Fruit fly (Drosophila melanogaster) whole organism, prepupa: Measurements from ENCODE around the gene CG7131.

Source experiments
- CG16779 ChIP-seq: fragments of 200-800 bp; sonication (Bioruptor generic); optimal IDR thresholded peaks from 3 replicates; lab custom pipeline; 2017; ENCODE audit warnings: missing biosample characterization, mild to moderate bottlenecking, missing genetic modification characterization
- CG32006 ChIP-seq: fragments of 200-800 bp; sonication (Bioruptor generic); optimal IDR thresholded peaks from 3 replicates; lab custom pipeline; 2017; ENCODE audit warnings: missing biosample characterization, mild to moderate bottlenecking, missing genetic modification characterization
- Sox15 ChIP-seq: fragments of 200-800 bp; sonication (Bioruptor generic); optimal IDR thresholded peaks from 3 replicates; lab custom pipeline; 2016; ENCODE audit warnings: missing biosample characterization, missing genetic modification characterization
- net ChIP-seq: fragments of 200-800 bp; sonication (Bioruptor generic); optimal IDR thresholded peaks from 3 replicates; lab custom pipeline; 2016; ENCODE audit warnings: missing biosample characterization, missing genetic modification characterization

DNA sequence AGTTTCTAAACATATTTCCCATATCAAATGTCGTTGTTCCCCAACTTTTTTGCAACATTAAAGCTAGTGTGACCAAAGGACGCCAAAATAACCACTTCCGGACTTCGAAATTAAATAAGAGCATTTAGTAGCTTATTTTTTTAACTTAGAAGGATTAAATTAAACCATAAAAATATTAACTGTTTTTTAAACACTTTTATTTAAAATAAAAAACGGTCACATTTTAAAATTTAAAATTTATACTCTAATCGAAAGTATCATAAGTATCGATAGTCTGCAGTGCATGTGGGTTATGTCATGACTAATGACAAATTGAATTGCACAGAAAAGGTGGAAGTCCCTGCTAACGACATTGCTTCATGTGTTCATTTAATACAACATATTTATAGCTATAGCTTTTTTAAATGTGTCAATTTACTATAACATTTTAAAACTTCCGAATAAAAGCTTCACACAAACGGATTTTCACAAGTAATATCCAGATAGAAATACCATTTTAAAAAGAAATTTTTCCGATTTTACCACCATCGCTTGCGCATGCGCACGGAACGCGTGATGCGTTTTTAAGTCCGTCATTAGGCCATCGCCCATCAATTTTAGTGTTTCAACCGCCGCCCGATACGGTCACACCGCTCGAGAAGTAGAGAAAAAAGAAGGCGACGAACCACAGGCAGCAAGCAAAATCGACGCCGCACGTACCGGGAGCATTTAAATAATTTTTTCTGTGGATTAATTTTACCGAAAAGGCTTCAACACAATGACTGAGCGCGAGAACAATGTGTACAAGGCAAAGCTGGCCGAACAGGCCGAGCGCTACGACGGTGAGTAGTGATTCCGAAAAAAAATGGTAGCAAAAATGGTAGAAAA, 46.3 kb downstream of the CG7131 start, which contains the start of the genes CG7156 and 14-3-3epsilon:
- TF ChIP-seq Sox15 (no peak), net (GFP tag; lab: Kevin White, UChicago) (no peak), CG32006 (GFP tag; lab: Kevin White, UChicago) (no peak), CG16779 (tag; lab: Kevin White, UChicago) (peak; percentile 25)
